Fruit fly (Drosophila melanogaster) S2 (cell line): ENCODE data around the gene CG7183.

Source experiments
- CG8478 ChIP-seq: fragments of >200 bp; optimal IDR thresholded peaks from 2 replicates; lab custom pipeline; 2018
- CTCF ChIP-seq, 2 experiments: fragments of >200 bp; optimal IDR thresholded peaks; 2 replicates each; lab custom pipeline; 2018

DNA sequence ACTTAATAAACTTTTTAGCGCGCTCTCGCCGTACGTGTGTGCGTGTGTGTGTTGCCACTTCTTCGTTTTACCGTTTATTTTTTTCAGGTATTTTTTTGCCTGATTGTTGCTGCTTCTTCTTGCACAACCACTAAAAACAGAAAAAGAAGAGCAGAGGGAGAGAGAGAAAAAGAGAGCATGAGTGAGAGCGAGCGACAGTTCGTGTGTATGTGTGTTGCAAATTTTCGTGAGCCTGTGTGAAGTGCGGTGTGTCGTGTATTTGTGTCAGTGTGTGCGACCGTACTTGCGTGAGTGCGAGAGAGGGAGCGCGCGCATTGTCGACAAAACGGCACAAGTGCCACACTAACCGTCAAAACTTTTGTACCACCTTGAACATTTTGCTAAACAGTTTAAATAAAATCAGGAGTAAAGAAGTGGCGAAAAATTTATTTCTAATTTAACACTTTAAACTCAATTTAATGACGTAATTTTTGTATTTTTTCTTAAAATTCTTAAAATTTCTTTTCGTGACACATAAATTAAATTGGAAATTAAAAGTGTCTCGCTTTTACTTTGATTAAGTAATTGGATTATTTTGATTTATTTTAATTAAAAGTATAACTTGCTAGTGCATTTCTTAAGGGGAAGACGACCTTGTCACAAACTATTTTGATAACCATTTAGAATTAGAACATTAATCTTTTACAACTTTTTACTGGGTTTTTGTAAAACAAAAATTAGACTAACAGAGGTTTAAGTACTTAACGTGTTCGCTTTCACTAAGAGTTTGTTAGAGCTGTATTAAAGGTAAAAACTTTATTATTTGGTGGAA lies 23.3 kb downstream of the CG7183 start:
- TF ChIP-seq CTCF (optimal IDR thresholded peaks at IDR 0.05; lab: Kevin White, UChicago) (no peak), CG8478 (no peak)
